Worm (Caenorhabditis elegans) whole organism, late embryonic: ENCODE data around the gene M176.16.

Source experiments
- C08G9.2 ChIP-seq: sonication (generic microtip); optimal IDR thresholded peaks from 2 replicates; lab custom pipeline; 2016; ENCODE audit warnings: mild to moderate bottlenecking, missing genetic modification characterization, moderate library complexity, missing compliant biosample characterization
- C38D4.7 ChIP-seq: fragments of 200-800 bp; sonication (Bioruptor generic); optimal IDR thresholded peaks from 2 replicates; lab custom pipeline; 2018; ENCODE audit warnings: mild to moderate bottlenecking, missing genetic modification characterization, moderate library complexity, missing compliant biosample characterization
- F13H6.1 ChIP-seq: sonication (generic microtip); optimal IDR thresholded peaks from 2 replicates; lab custom pipeline; 2016; ENCODE audit warnings: missing genetic modification characterization, missing compliant biosample characterization
- K02D7.2 ChIP-seq: sonication (generic microtip); optimal IDR thresholded peaks from 2 replicates; lab custom pipeline; 2017; ENCODE audit warnings: mild to moderate bottlenecking, missing genetic modification characterization, missing compliant biosample characterization
- K09A11.1 ChIP-seq: sonication (generic microtip); optimal IDR thresholded peaks from 2 replicates; lab custom pipeline; 2017; ENCODE audit warnings: antibody characterized with exemption, mild to moderate bottlenecking, missing genetic modification characterization, missing compliant biosample characterization; ENCODE audit not compliant: insufficient read depth
- T23F11.4 ChIP-seq: fragments of 200-800 bp; sonication (Bioruptor generic); optimal IDR thresholded peaks from 2 replicates; lab custom pipeline; 2018; ENCODE audit warnings: mild to moderate bottlenecking, missing genetic modification characterization, missing compliant biosample characterization
- Y22D7AL.16 ChIP-seq: sonication (generic microtip); optimal IDR thresholded peaks from 2 replicates; lab custom pipeline; 2016; ENCODE audit warnings: missing genetic modification characterization, missing compliant biosample characterization
- ahr-1 ChIP-seq: sonication (generic microtip); optimal IDR thresholded peaks from 2 replicates; lab custom pipeline; 2016; ENCODE audit warnings: missing genetic modification characterization, missing compliant biosample characterization
- ama-1 ChIP-seq: fragments of 150-350 bp; optimal IDR thresholded peaks from 2 replicates; lab custom pipeline; 2014
- ceh-14 ChIP-seq: sonication (generic microtip); optimal IDR thresholded peaks from 2 replicates; lab custom pipeline; 2016; ENCODE audit warnings: missing genotype, missing genetic modification characterization, missing compliant biosample characterization
- ceh-18 ChIP-seq: sonication (generic microtip); optimal IDR thresholded peaks from 2 replicates; lab custom pipeline; 2016; ENCODE audit warnings: missing genetic modification characterization, missing compliant biosample characterization
- ceh-30 ChIP-seq: fragments of 150-350 bp; optimal IDR thresholded peaks from 2 replicates; lab custom pipeline; 2014; ENCODE audit warnings: missing biosample characterization, missing genetic modification characterization
- ceh-31 ChIP-seq: sonication (generic microtip); optimal IDR thresholded peaks from 2 replicates; lab custom pipeline; 2016; ENCODE audit warnings: missing genetic modification characterization, missing compliant biosample characterization
- ceh-45 ChIP-seq: fragments of 200-800 bp; sonication (Bioruptor generic); IDR thresholded peaks from 2 replicates; pipeline ENCODE4 v1.3.6; 2022; ENCODE audit warnings: missing genetic modification reagents, missing genetic modification characterization, missing compliant biosample characterization
- ceh-48 ChIP-seq: sonication (generic microtip); optimal IDR thresholded peaks from 2 replicates; lab custom pipeline; 2016; ENCODE audit warnings: missing genetic modification characterization, inconsistent platforms, missing compliant biosample characterization
- ceh-6 ChIP-seq: fragments of 200-800 bp; sonication (Bioruptor generic); optimal IDR thresholded peaks from 2 replicates; lab custom pipeline; 2018; ENCODE audit warnings: mild to moderate bottlenecking, missing genetic modification characterization, missing compliant biosample characterization
- che-1 ChIP-seq: sonication (generic microtip); optimal IDR thresholded peaks from 2 replicates; lab custom pipeline; 2016; ENCODE audit warnings: mild to moderate bottlenecking, missing genetic modification characterization, missing compliant biosample characterization
- dve-1 ChIP-seq: sonication (generic microtip); optimal IDR thresholded peaks from 2 replicates; lab custom pipeline; 2017; ENCODE audit warnings: antibody characterized with exemption, mild to moderate bottlenecking, missing genetic modification characterization, missing compliant biosample characterization
- elt-2 ChIP-seq: sonication (generic microtip); optimal IDR thresholded peaks from 2 replicates; lab custom pipeline; 2016; ENCODE audit warnings: missing genetic modification reagents, missing genetic modification characterization, missing compliant biosample characterization
- eyg-1 ChIP-seq: sonication (generic microtip); optimal IDR thresholded peaks from 2 replicates; lab custom pipeline; 2016; ENCODE audit warnings: missing genotype, missing genetic modification characterization, missing compliant biosample characterization
- fax-1 ChIP-seq: sonication (generic microtip); optimal IDR thresholded peaks from 2 replicates; lab custom pipeline; 2016; ENCODE audit warnings: missing genotype, missing genetic modification characterization, missing compliant biosample characterization
- gmeb-2 ChIP-seq: sonication (generic microtip); optimal IDR thresholded peaks from 2 replicates; lab custom pipeline; 2016; ENCODE audit warnings: missing genetic modification characterization, inconsistent platforms, missing compliant biosample characterization
- hlh-15 ChIP-seq: sonication (generic microtip); optimal IDR thresholded peaks from 2 replicates; lab custom pipeline; 2016; ENCODE audit warnings: missing genetic modification characterization, missing compliant biosample characterization
- hlh-30 ChIP-seq: sonication (generic microtip); optimal IDR thresholded peaks from 2 replicates; lab custom pipeline; 2017; ENCODE audit warnings: antibody characterized with exemption, missing genetic modification characterization, missing compliant biosample characterization; ENCODE audit not compliant: insufficient read depth
- hlh-8 ChIP-seq: sonication (generic microtip); optimal IDR thresholded peaks from 2 replicates; lab custom pipeline; 2016; ENCODE audit warnings: missing genotype, missing genetic modification characterization, missing compliant biosample characterization
- lim-6 ChIP-seq: sonication (generic microtip); optimal IDR thresholded peaks from 2 replicates; lab custom pipeline; 2016; ENCODE audit warnings: missing genetic modification characterization, missing compliant biosample characterization
- lin-11 ChIP-seq: fragments of 200-800 bp; sonication (Bioruptor generic); optimal IDR thresholded peaks from 2 replicates; lab custom pipeline; 2018; ENCODE audit warnings: mild to moderate bottlenecking, missing genetic modification characterization, missing compliant biosample characterization
- nhr-11 ChIP-seq: fragments of 150-350 bp; optimal IDR thresholded peaks from 2 replicates; lab custom pipeline; 2014; ENCODE audit warnings: missing biosample characterization, missing genetic modification characterization
- nhr-232 ChIP-seq: sonication (generic microtip); optimal IDR thresholded peaks from 2 replicates; lab custom pipeline; 2016; ENCODE audit warnings: missing genetic modification characterization, missing compliant biosample characterization
- npax-4 ChIP-seq: sonication (generic microtip); optimal IDR thresholded peaks from 2 replicates; lab custom pipeline; 2016; ENCODE audit warnings: missing genetic modification characterization, missing compliant biosample characterization
- odd-2 ChIP-seq: sonication (generic microtip); optimal IDR thresholded peaks from 2 replicates; lab custom pipeline; 2017; ENCODE audit warnings: antibody characterized with exemption, mild to moderate bottlenecking, missing genetic modification characterization, missing compliant biosample characterization
- pha-2 ChIP-seq: sonication (generic microtip); optimal IDR thresholded peaks from 2 replicates; lab custom pipeline; 2017; ENCODE audit warnings: mild to moderate bottlenecking, missing genetic modification characterization, missing compliant biosample characterization
- pha-4 ChIP-seq: fragments of 150-350 bp; optimal IDR thresholded peaks from 2 replicates; lab custom pipeline; 2018; ENCODE audit warnings: missing biosample characterization, missing genetic modification reagents, missing genetic modification characterization
- pros-1 ChIP-seq: fragments of 150-350 bp; optimal IDR thresholded peaks from 2 replicates; lab custom pipeline; 2014; ENCODE audit warnings: missing biosample characterization, missing genetic modification reagents, missing genetic modification characterization
- ref-2 ChIP-seq: sonication (generic microtip); optimal IDR thresholded peaks from 2 replicates; lab custom pipeline; 2016; ENCODE audit warnings: missing genetic modification characterization, missing compliant biosample characterization
- sdc-2 ChIP-seq: sonication (generic microtip); optimal IDR thresholded peaks from 2 replicates; lab custom pipeline; 2016; ENCODE audit warnings: missing genotype, missing genetic modification characterization, missing compliant biosample characterization
- syd-9 ChIP-seq: sonication (generic microtip); optimal IDR thresholded peaks from 2 replicates; lab custom pipeline; 2016; ENCODE audit warnings: mild to moderate bottlenecking, missing genetic modification characterization, moderate library complexity, missing compliant biosample characterization
- tbx-2 ChIP-seq: sonication (generic microtip); optimal IDR thresholded peaks from 2 replicates; lab custom pipeline; 2016; ENCODE audit warnings: missing genetic modification characterization, missing compliant biosample characterization
- ttx-3 ChIP-seq: sonication (generic microtip); optimal IDR thresholded peaks from 2 replicates; lab custom pipeline; 2016; ENCODE audit warnings: missing genetic modification reagents, missing genetic modification characterization, missing compliant biosample characterization
- unc-3 ChIP-seq, 2 experiments: fragments of 200-800 bp in 1 of 2; sonication (Bioruptor generic) in 1 of 2; sonication (generic microtip) in 1 of 2; conservative IDR thresholded peaks in 1 of 2; optimal IDR thresholded peaks in 1 of 2; 2 replicates each; pipeline versions ENCODE4 v1.3.6 to Lab custom; 2016 to 2022; ENCODE audit warnings: missing compliant biosample characterization in 2 of 2, missing genetic modification characterization in 2 of 2, missing genetic modification reagents in 1 of 2
- unc-42 ChIP-seq: sonication (generic microtip); optimal IDR thresholded peaks from 2 replicates; lab custom pipeline; 2016; ENCODE audit warnings: missing genotype, missing genetic modification characterization, missing compliant biosample characterization
- unc-55 ChIP-seq: sonication (generic microtip); optimal IDR thresholded peaks from 2 replicates; lab custom pipeline; 2017; ENCODE audit warnings: missing biosample characterization, missing genetic modification reagents, missing genetic modification characterization

M176.16 gene

ce11 chrII:9436009-9436408 is 17.7 kb downstream of the M176.16 start, which contains the start of gene kin-16:
Gene kin-16, minus strand, starts transcription at chrII:9436109.
- TF ChIP-seq ttx-3 (tag; lab: Kevin White, UChicago) = no peak
- TF ChIP-seq C08G9.2 = no peak
- TF ChIP-seq nhr-232 (tag; lab: Kevin White, UChicago) = no peak
- TF ChIP-seq ceh-14 (tag; lab: Kevin White, UChicago) = no peak
- TF ChIP-seq elt-2 (tag; lab: Kevin White, UChicago) = no peak
- TF ChIP-seq hlh-15 (tag; lab: Kevin White, UChicago) = no peak
- TF ChIP-seq nhr-11 (tag; lab: Kevin White, UChicago) = no peak
- TF ChIP-seq lim-6 (tag; lab: Kevin White, UChicago) = no peak
- TF ChIP-seq T23F11.4 (GFP tag; lab: Kevin White, UChicago) = no peak
- no peak for TF ChIP-seq unc-55
- TF ChIP-seq F13H6.1 = no peak

ce11 chrII:9438227-9438626 is 19.9 kb downstream of the M176.16 start, which contains the start of gene chil-13:
Gene chil-13, minus strand, starts transcription at chrII:9438327.
- TF ChIP-seq hlh-30 (tag; lab: Kevin White, UChicago) (no peak), sdc-2 (tag; lab: Kevin White, UChicago) (no peak), ahr-1 (no peak), syd-9 (tag; lab: Kevin White, UChicago) (no peak), unc-42 (tag; lab: Kevin White, UChicago) (no peak), odd-2 (tag; lab: Kevin White, UChicago) (no peak), fax-1 (tag; lab: Kevin White, UChicago) (no peak), hlh-15 (tag; lab: Kevin White, UChicago) (no peak), K09A11.1 (tag; lab: Kevin White, UChicago) (no peak)

ce11 chrII:9438853-9439252 is 20.5 kb downstream of the M176.16 start:
- TF ChIP-seq elt-2 (tag; lab: Kevin White, UChicago) (no peak), npax-4 (no peak), tbx-2 (tag; lab: Kevin White, UChicago) (no peak), ceh-14 (tag; lab: Kevin White, UChicago) (no peak), ama-1 (no peak), ceh-6 (no peak), che-1 (tag; lab: Kevin White, UChicago) (no peak), lin-11 (tag; lab: Kevin White, UChicago) (no peak), Y22D7AL.16 (tag; lab: Kevin White, UChicago) (no peak), T23F11.4 (GFP tag; lab: Kevin White, UChicago) (no peak), pha-2 (no peak), hlh-8 (tag; lab: Kevin White, UChicago) (no peak), K02D7.2 (no peak), odd-2 (tag; lab: Kevin White, UChicago) (no peak), ceh-30 (tag; lab: Kevin White, UChicago) (no peak)

ce11 chrII:9440060-9440459 is 21.7 kb downstream of the M176.16 start, which contains the start of gene chil-17:
Gene chil-17, minus strand, starts transcription at chrII:9440160.
- TF ChIP-seq ttx-3 (tag; lab: Kevin White, UChicago) (no peak), unc-3 (GFP tag; conservative IDR thresholded peaks at IDR 0.05; lab: Robert Waterston, UW) (no peak), unc-3 (tag; optimal IDR thresholded peaks at IDR 0.05; lab: Kevin White, UChicago) (no peak), ceh-18 (tag; lab: Kevin White, UChicago) (no peak), eyg-1 (tag; lab: Kevin White, UChicago) (no peak), ceh-45 (no peak), pha-2 (no peak), tbx-2 (tag; lab: Kevin White, UChicago) (no peak), pha-4 (tag; lab: Kevin White, UChicago) (no peak), ceh-6 (no peak), gmeb-2 (tag; lab: Kevin White, UChicago) (no peak), pros-1 (tag; lab: Kevin White, UChicago) (no peak), ref-2 (tag; lab: Kevin White, UChicago) (no peak), C38D4.7 (no peak), dve-1 (tag; lab: Kevin White, UChicago) (no peak), ceh-48 (tag; lab: Kevin White, UChicago) (no peak), unc-55 (no peak), ceh-31 (tag; lab: Kevin White, UChicago) (no peak), ahr-1 (no peak)
